Fruit fly (Drosophila melanogaster) whole organism, pupa: ENCODE measurements around the gene CG42390.

Experiments used
- CG10348 ChIP-seq: fragments of 200-800 bp; sonication (Bioruptor generic); IDR thresholded peaks from 2 replicates; pipeline ENCODE4 v1.3.6; 2022; ENCODE audit warnings: missing biosample characterization, missing genetic modification characterization
- CG12605 ChIP-seq: fragments of 200-800 bp; sonication (Bioruptor generic); IDR thresholded peaks from 2 replicates; pipeline ENCODE4 v1.3.6; 2022; ENCODE audit warnings: missing biosample characterization, missing genetic modification characterization
- CG13204 ChIP-seq: fragments of 200-800 bp; sonication (Bioruptor generic); optimal IDR thresholded peaks from 2 replicates; lab custom pipeline; 2018; ENCODE audit warnings: missing biosample characterization, mild to moderate bottlenecking, missing genetic modification characterization, moderate library complexity
- CG14655 ChIP-seq: fragments of 200-800 bp; sonication (Bioruptor generic); optimal IDR thresholded peaks from 3 replicates; lab custom pipeline; 2017; ENCODE audit warnings: mild to moderate bottlenecking, missing biosample characterization, missing genetic modification reagents, missing genetic modification characterization
- CG15710 ChIP-seq: fragments of 200-800 bp; sonication (Bioruptor generic); optimal IDR thresholded peaks from 2 replicates; lab custom pipeline; 2018; ENCODE audit warnings: missing biosample characterization, mild to moderate bottlenecking, missing genetic modification characterization, moderate library complexity
- CG17806 ChIP-seq: fragments of 200-800 bp; sonication (Bioruptor generic); optimal IDR thresholded peaks from 2 replicates; lab custom pipeline; 2018; ENCODE audit warnings: missing biosample characterization, mild to moderate bottlenecking, missing genetic modification characterization, moderate library complexity
- CG32121 ChIP-seq: fragments of 200-800 bp; sonication (Bioruptor generic); IDR thresholded peaks from 2 replicates; pipeline ENCODE4 v1.3.6; 2022; ENCODE audit warnings: missing biosample characterization, missing genetic modification characterization
- CG34367 ChIP-seq: fragments of 200-800 bp; sonication (Bioruptor generic); optimal IDR thresholded peaks from 2 replicates; lab custom pipeline; 2018; ENCODE audit warnings: missing biosample characterization, mild to moderate bottlenecking, missing genetic modification characterization
- CG4496 ChIP-seq: fragments of 200-800 bp; sonication (Bioruptor generic); IDR thresholded peaks from 3 replicates; pipeline ENCODE4 v1.3.6; 2022; ENCODE audit warnings: missing biosample characterization, missing genetic modification characterization
- CG8159 ChIP-seq: fragments of 200-800 bp; sonication (Bioruptor generic); optimal IDR thresholded peaks from 3 replicates; lab custom pipeline; 2018; ENCODE audit warnings: missing biosample characterization, mild to moderate bottlenecking, missing genetic modification characterization, moderate library complexity
- CG8301 ChIP-seq: fragments of 200-800 bp; sonication (Bioruptor generic); optimal IDR thresholded peaks from 2 replicates; lab custom pipeline; 2018; ENCODE audit warnings: missing biosample characterization, mild to moderate bottlenecking, missing genetic modification characterization
- CG9948 ChIP-seq: fragments of 200-800 bp; sonication (Bioruptor generic); optimal IDR thresholded peaks from 2 replicates; lab custom pipeline; 2018; ENCODE audit warnings: missing biosample characterization, mild to moderate bottlenecking, missing genetic modification characterization, moderate library complexity
- D1 ChIP-seq: fragments of 200-800 bp; sonication (Bioruptor generic); optimal IDR thresholded peaks from 2 replicates; lab custom pipeline; 2018; ENCODE audit warnings: missing biosample characterization, mild to moderate bottlenecking, missing genetic modification characterization, moderate library complexity
- EcR ChIP-seq: fragments of 200-800 bp; sonication (Bioruptor generic); optimal IDR thresholded peaks from 3 replicates; lab custom pipeline; 2019; ENCODE audit warnings: missing biosample characterization, missing genetic modification characterization, mild to moderate bottlenecking, moderate library complexity, missing genetic modification reagents
- Ets98B ChIP-seq: fragments of 200-800 bp; sonication (Bioruptor generic); IDR thresholded peaks from 2 replicates; pipeline ENCODE4 v1.3.6; 2022; ENCODE audit warnings: missing biosample characterization, missing genetic modification characterization
- Pif1A ChIP-seq: fragments of 200-800 bp; sonication (Bioruptor generic); optimal IDR thresholded peaks from 3 replicates; lab custom pipeline; 2016; ENCODE audit warnings: missing biosample characterization, missing genetic modification characterization
- Pif1B ChIP-seq: fragments of 200-800 bp; sonication (Bioruptor generic); optimal IDR thresholded peaks from 3 replicates; lab custom pipeline; 2016; ENCODE audit warnings: missing biosample characterization, missing genetic modification characterization
- Snoo ChIP-seq: fragments of 200-800 bp; sonication (Bioruptor generic); optimal IDR thresholded peaks from 3 replicates; lab custom pipeline; 2017; ENCODE audit warnings: missing biosample characterization, mild to moderate bottlenecking, missing genetic modification characterization, inconsistent platforms
- fd96Ca ChIP-seq: fragments of 200-800 bp; sonication (Bioruptor generic); IDR thresholded peaks from 3 replicates; pipeline ENCODE4 v1.3.6; 2022; ENCODE audit warnings: missing biosample characterization, missing genetic modification characterization
- gl ChIP-seq: fragments of 200-800 bp; sonication (Bioruptor generic); optimal IDR thresholded peaks from 2 replicates; lab custom pipeline; 2018; ENCODE audit warnings: missing biosample characterization, mild to moderate bottlenecking, missing genetic modification characterization
- rn ChIP-seq: fragments of 200-800 bp; sonication (Bioruptor generic); IDR thresholded peaks from 2 replicates; pipeline ENCODE4 v1.3.6; 2022; ENCODE audit warnings: missing biosample characterization, missing genetic modification characterization

The CG42390 gene

dm6 chr3R:22119761-22120160 is at the start of gene CG42390:
Gene CG42390 (plus strand): TSS chr3R:22120061.
- TF ChIP-seq CG4496 (GFP tag; lab: Robert Waterston, UW): no peak

- no peak for TF ChIP-seq CG9948
Observed at dm6 chr3R:22071628-22072027, 48.2 kb upstream of the CG42390 start.

dm6 chr3R:22072553-22072952 is 47.3 kb upstream of the CG42390 start:
- no peak for TF ChIP-seq D1 (tag; lab: Kevin White, UChicago)
- TF ChIP-seq CG8159: no peak
- no peak for TF ChIP-seq Snoo (tag; lab: Kevin White, UChicago)
- no peak for TF ChIP-seq CG32121 (GFP tag; lab: Robert Waterston, UW)
- no peak for TF ChIP-seq CG14655 (GFP tag; lab: Kevin White, UChicago)
- TF ChIP-seq rn (GFP tag; lab: Robert Waterston, UW): no peak
- no peak for TF ChIP-seq gl
- TF ChIP-seq EcR: no peak
- TF ChIP-seq CG34367 (tag; lab: Kevin White, UChicago): no peak
- no peak for TF ChIP-seq CG4496 (GFP tag; lab: Robert Waterston, UW)
- TF ChIP-seq Ets98B (GFP tag; lab: Robert Waterston, UW): no peak
- no peak for TF ChIP-seq CG8301
- no peak for TF ChIP-seq CG17806
- no peak for TF ChIP-seq CG13204

dm6 chr3R:22080161-22080560 is 39.7 kb upstream of the CG42390 start, which contains the start of gene CG13408:
Gene CG13408 (plus strand): TSS chr3R:22080382.
- TF ChIP-seq CG34367 (tag; lab: Kevin White, UChicago) (no peak), CG12605 (GFP tag; lab: Robert Waterston, UW) (peak; percentile 67)
- TF ChIP-seq, all 21 proteins: peak for 1

dm6 chr3R:22086297-22086696 is 33.6 kb upstream of the CG42390 start, which contains the start of gene BomT3:
Gene BomT3 (minus strand): TSS chr3R:22086397.
- TF ChIP-seq CG9948 (no peak), EcR (no peak), CG14655 (GFP tag; lab: Kevin White, UChicago) (no peak), CG8301 (no peak), fd96Ca (no peak), CG15710 (tag; lab: Kevin White, UChicago) (no peak), CG32121 (GFP tag; lab: Robert Waterston, UW) (no peak), CG13204 (no peak), Pif1A (GFP tag; lab: Kevin White, UChicago) (no peak), Ets98B (GFP tag; lab: Robert Waterston, UW) (no peak), CG4496 (GFP tag; lab: Robert Waterston, UW) (no peak), gl (no peak), rn (GFP tag; lab: Robert Waterston, UW) (no peak)

- TF ChIP-seq fd96Ca: no peak
- no peak for TF ChIP-seq CG4496 (GFP tag; lab: Robert Waterston, UW)
- TF ChIP-seq CG34367 (tag; lab: Kevin White, UChicago): no peak
- TF ChIP-seq D1 (tag; lab: Kevin White, UChicago): no peak
- TF ChIP-seq CG15710 (tag; lab: Kevin White, UChicago): no peak
- no peak for TF ChIP-seq Pif1A (GFP tag; lab: Kevin White, UChicago)
- no peak for TF ChIP-seq EcR
- TF ChIP-seq CG8301: no peak
- TF ChIP-seq Pif1B (GFP tag; lab: Kevin White, UChicago): no peak
- no peak for TF ChIP-seq Snoo (tag; lab: Kevin White, UChicago)
- TF ChIP-seq gl: no peak
- TF ChIP-seq CG12605 (GFP tag; lab: Robert Waterston, UW): no peak
- TF ChIP-seq rn (GFP tag; lab: Robert Waterston, UW): no peak
- TF ChIP-seq Ets98B (GFP tag; lab: Robert Waterston, UW): no peak
- TF ChIP-seq CG14655 (GFP tag; lab: Kevin White, UChicago): no peak
- TF ChIP-seq CG13204: no peak
- TF ChIP-seq CG32121 (GFP tag; lab: Robert Waterston, UW): no peak
- TF ChIP-seq CG17806: no peak
- TF ChIP-seq CG9948: no peak
Observed at dm6 chr3R:22086775-22087174, 33.1 kb upstream of the CG42390 start, which contains the start of gene BomBc3. Gene BomBc3 (plus strand): TSS chr3R:22087075.

dm6 chr3R:22093950-22094349 is 25.9 kb upstream of the CG42390 start:
- TF ChIP-seq CG10348 (GFP tag; lab: Robert Waterston, UW): no peak
- no peak for TF ChIP-seq gl
- no peak for TF ChIP-seq Snoo (tag; lab: Kevin White, UChicago)
- TF ChIP-seq CG12605 (GFP tag; lab: Robert Waterston, UW): no peak
- no peak for TF ChIP-seq CG8301
- no peak for TF ChIP-seq CG15710 (tag; lab: Kevin White, UChicago)
- no peak for TF ChIP-seq CG4496 (GFP tag; lab: Robert Waterston, UW)
- no peak for TF ChIP-seq CG9948
- no peak for TF ChIP-seq Pif1B (GFP tag; lab: Kevin White, UChicago)
- TF ChIP-seq Pif1A (GFP tag; lab: Kevin White, UChicago): no peak
- no peak for TF ChIP-seq D1 (tag; lab: Kevin White, UChicago)

dm6 chr3R:22096893-22097292 is 23.0 kb upstream of the CG42390 start:
- no peak for TF ChIP-seq Ets98B (GFP tag; lab: Robert Waterston, UW)
- TF ChIP-seq Pif1A (GFP tag; lab: Kevin White, UChicago): no peak
- no peak for TF ChIP-seq Snoo (tag; lab: Kevin White, UChicago)
- no peak for TF ChIP-seq D1 (tag; lab: Kevin White, UChicago)
- no peak for TF ChIP-seq CG9948
- TF ChIP-seq gl: no peak
- TF ChIP-seq CG15710 (tag; lab: Kevin White, UChicago): no peak
- no peak for TF ChIP-seq CG4496 (GFP tag; lab: Robert Waterston, UW)
- TF ChIP-seq fd96Ca: no peak
- TF ChIP-seq CG8301: no peak
